Worm (Caenorhabditis elegans) whole organism, midembryonic: ENCODE measurements around the gene M03F4.6.

Source experiments
- T22C8.4 ChIP-seq: fragments of 200-800 bp; sonication (Bioruptor generic); IDR thresholded peaks from 2 replicates; pipeline ENCODE4 v1.3.6; 2022; ENCODE audit warnings: missing genetic modification characterization, missing compliant biosample characterization
- cog-1 ChIP-seq: sonication (generic microtip); optimal IDR thresholded peaks from 2 replicates; lab custom pipeline; 2016; ENCODE audit warnings: missing genetic modification characterization, missing compliant biosample characterization
- flt-1 ChIP-seq: fragments of 200-800 bp; sonication (Bioruptor generic); IDR thresholded peaks from 2 replicates; pipeline ENCODE4 v1.3.6; 2022; ENCODE audit warnings: missing genetic modification characterization, missing compliant biosample characterization
- klf-2 ChIP-seq: fragments of 200-800 bp; sonication (Bioruptor generic); conservative IDR thresholded peaks from 2 replicates; pipeline ENCODE4 v1.3.6; 2022; ENCODE audit warnings: missing genetic modification reagents, missing genetic modification characterization, missing compliant biosample characterization
- med-1 ChIP-seq: sonication (generic microtip); optimal IDR thresholded peaks from 2 replicates; lab custom pipeline; 2017; ENCODE audit warnings: missing genetic modification characterization, mild to moderate bottlenecking, missing compliant biosample characterization, antibody characterized with exemption, missing genetic modification reagents; ENCODE audit not compliant: insufficient read depth
- ref-1 ChIP-seq: fragments of 200-800 bp; sonication (Bioruptor generic); conservative IDR thresholded peaks from 2 replicates; pipeline ENCODE4 v1.3.6; 2022; ENCODE audit warnings: missing genetic modification reagents, missing genetic modification characterization, missing compliant biosample characterization
- tab-1 ChIP-seq: fragments of 200-800 bp; sonication (Bioruptor generic); IDR thresholded peaks from 2 replicates; pipeline ENCODE4 v1.3.6; 2022; ENCODE audit warnings: missing genetic modification characterization, missing compliant biosample characterization
- ztf-23 ChIP-seq: fragments of 200-800 bp; sonication (Bioruptor generic); IDR thresholded peaks from 2 replicates; pipeline ENCODE4 v1.3.6; 2022; ENCODE audit warnings: missing genetic modification reagents, missing genetic modification characterization, missing compliant biosample characterization
- ztf-29 ChIP-seq: fragments of 200-800 bp; sonication (Bioruptor generic); IDR thresholded peaks from 2 replicates; pipeline ENCODE4 v1.3.6; 2022; ENCODE audit warnings: missing genetic modification reagents, missing genetic modification characterization, missing compliant biosample characterization

ce11 chrX:4920942-4921540 is 48.1 kb downstream of the M03F4.6 start, which contains the start of gene K05B2.4:
- TF ChIP-seq ztf-23 (GFP tag; lab: Robert Waterston, UW) (no peak), klf-2 (GFP tag; lab: Robert Waterston, UW) (no peak), tab-1 (no peak), ztf-29 (GFP tag; lab: Robert Waterston, UW) (no peak), flt-1 (GFP tag; lab: Robert Waterston, UW) (no peak), ref-1 (GFP tag; lab: Robert Waterston, UW) (no peak), T22C8.4 (GFP tag; lab: Robert Waterston, UW) (no peak), med-1 (GFP tag; lab: Kevin White, UChicago) (no peak), cog-1 (tag; lab: Kevin White, UChicago) (no peak)
